Worm (Caenorhabditis elegans): ENCODE measurements around the gene B0361.11.

DNA sequence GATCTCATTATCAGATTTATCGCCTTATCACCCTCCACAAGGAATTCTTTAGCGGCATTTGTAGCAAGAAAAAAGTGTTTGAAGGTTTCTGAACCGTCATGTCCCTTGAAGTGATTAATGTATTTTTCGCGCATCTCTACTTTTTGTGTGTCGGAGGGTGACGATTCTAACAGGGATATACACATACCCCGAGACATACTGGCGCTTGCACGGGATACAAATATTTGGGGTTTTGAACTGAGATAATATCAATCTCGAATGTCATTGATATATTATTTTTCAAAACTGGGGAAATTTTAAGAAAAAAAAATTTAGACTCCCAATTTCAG lies 28.2 kb downstream of the B0361.11 start:
- no peak for TF ChIP-seq nhr-41 (GFP tag; IDR thresholded peaks at IDR 0.05)
- no peak for TF ChIP-seq fos-1 (tag; optimal IDR thresholded peaks at IDR 0.05)
- peak; percentile 72 for TF ChIP-seq nhr-28 (tag; optimal IDR thresholded peaks at IDR 0.05)
- TF ChIP-seq dmd-9 (GFP tag; IDR thresholded peaks at IDR 0.05) = no peak
- no peak for TF ChIP-seq nhr-11 (tag; optimal IDR thresholded peaks at IDR 0.05)
- TF ChIP-seq dpl-1 (GFP tag; optimal IDR thresholded peaks at IDR 0.05) = no peak
- TF ChIP-seq ctbp-1 (GFP tag; IDR thresholded peaks at IDR 0.05) = no peak
- TF ChIP-seq nhr-6 (tag; optimal IDR thresholded peaks at IDR 0.05) = no peak
- no peak for TF ChIP-seq dmd-6 (GFP tag; IDR thresholded peaks at IDR 0.05)
- TF ChIP-seq aly-2 (tag; optimal IDR thresholded peaks at IDR 0.05) = no peak
